Fruit fly (Drosophila melanogaster) whole organism, embryonic: ENCODE data around the gene Polr1D.

Experiments used
- CG11085 ChIP-seq: fragments of 200-800 bp; sonication (Bioruptor generic); IDR thresholded peaks from 2 replicates; pipeline ENCODE4 v1.3.6; 2022; ENCODE audit warnings: missing biosample characterization, missing genetic modification characterization
- CG11723 ChIP-seq: fragments of 200-800 bp; sonication (Bioruptor generic); optimal IDR thresholded peaks from 2 replicates; lab custom pipeline; 2017; ENCODE audit warnings: missing biosample characterization, mild to moderate bottlenecking, missing genetic modification characterization
- CG12219 ChIP-seq: fragments of 200-800 bp; sonication (Bioruptor generic); optimal IDR thresholded peaks from 3 replicates; lab custom pipeline; 2018; ENCODE audit warnings: missing biosample characterization, mild to moderate bottlenecking, missing genetic modification characterization
- CG12769 ChIP-seq: fragments of 200-800 bp; sonication (Bioruptor generic); optimal IDR thresholded peaks from 2 replicates; lab custom pipeline; 2019; ENCODE audit warnings: missing biosample characterization, mild to moderate bottlenecking, missing genetic modification characterization, moderate library complexity
- CG13296 ChIP-seq: fragments of 200-800 bp; sonication (Bioruptor generic); optimal IDR thresholded peaks from 3 replicates; lab custom pipeline; 2018; ENCODE audit warnings: missing biosample characterization, mild to moderate bottlenecking, missing genetic modification characterization
- CG14441 ChIP-seq: fragments of 200-800 bp; sonication (Bioruptor generic); IDR thresholded peaks from 2 replicates; pipeline ENCODE4 v1.3.6; 2022; ENCODE audit warnings: missing biosample characterization, missing genetic modification characterization
- CG1529 ChIP-seq: fragments of 200-800 bp; sonication (Bioruptor generic); optimal IDR thresholded peaks from 3 replicates; lab custom pipeline; 2018; ENCODE audit warnings: missing biosample characterization, missing genetic modification characterization
- CG1602 ChIP-seq: fragments of 200-800 bp; sonication (Bioruptor generic); optimal IDR thresholded peaks from 3 replicates; lab custom pipeline; 2016; ENCODE audit warnings: missing biosample characterization, missing genetic modification characterization
- CG17802 ChIP-seq: fragments of 200-800 bp; sonication (Bioruptor generic); optimal IDR thresholded peaks from 2 replicates; lab custom pipeline; 2018; ENCODE audit warnings: missing biosample characterization, mild to moderate bottlenecking, missing genetic modification characterization, moderate library complexity
- CG18764 ChIP-seq: fragments of 200-800 bp; sonication (Bioruptor generic); optimal IDR thresholded peaks from 3 replicates; lab custom pipeline; 2016; ENCODE audit warnings: missing biosample characterization, missing genetic modification characterization
- CG32767 ChIP-seq: fragments of 200-800 bp; sonication (Bioruptor generic); IDR thresholded peaks from 2 replicates; pipeline ENCODE4 v1.3.6; 2022; ENCODE audit warnings: missing biosample characterization, missing genetic modification characterization
- CG4730 ChIP-seq: fragments of 200-800 bp; sonication (Bioruptor generic); IDR thresholded peaks from 2 replicates; pipeline ENCODE4 v1.3.6; 2022; ENCODE audit warnings: missing biosample characterization, missing genetic modification characterization
- CG6654 ChIP-seq: fragments of 200-800 bp; sonication (Bioruptor generic); optimal IDR thresholded peaks from 2 replicates; lab custom pipeline; 2017; ENCODE audit warnings: missing biosample characterization, mild to moderate bottlenecking, missing genetic modification characterization
- CG7839 ChIP-seq: fragments of 200-800 bp; sonication (Bioruptor generic); optimal IDR thresholded peaks from 3 replicates; lab custom pipeline; 2018; ENCODE audit warnings: missing biosample characterization, mild to moderate bottlenecking, missing genetic modification characterization, moderate library complexity
- CG8359 ChIP-seq: fragments of 200-800 bp; sonication (Bioruptor generic); optimal IDR thresholded peaks from 2 replicates; lab custom pipeline; 2017; ENCODE audit warnings: missing biosample characterization, mild to moderate bottlenecking, missing genetic modification characterization, borderline replicate concordance
- Dip2 ChIP-seq: fragments of 200-800 bp; sonication (Bioruptor generic); IDR thresholded peaks from 2 replicates; pipeline ENCODE4 v1.3.6; 2022; ENCODE audit warnings: missing biosample characterization, missing genetic modification characterization
- E2f2 ChIP-seq: fragments of 200-800 bp; sonication (Bioruptor generic); IDR thresholded peaks from 2 replicates; pipeline ENCODE4 v1.3.6; 2022; ENCODE audit warnings: missing biosample characterization, missing genetic modification characterization
- Elba2 ChIP-seq: fragments of 200-800 bp; sonication (Bioruptor generic); optimal IDR thresholded peaks from 3 replicates; lab custom pipeline; 2016; ENCODE audit warnings: missing biosample characterization, missing genetic modification characterization
- GATAe ChIP-seq: fragments of 200-800 bp; sonication (Bioruptor generic); conservative IDR thresholded peaks from 2 replicates; pipeline ENCODE4 v1.3.6; 2022; ENCODE audit warnings: missing biosample characterization, missing genetic modification characterization
- H15 ChIP-seq: fragments of 200-800 bp; sonication (Bioruptor generic); IDR thresholded peaks from 3 replicates; pipeline ENCODE4 v1.3.6; 2022; ENCODE audit warnings: missing biosample characterization, missing genetic modification characterization
- Hr39 ChIP-seq: fragments of >200 bp; optimal IDR thresholded peaks from 2 replicates; lab custom pipeline; 2017
- Jarid2 ChIP-seq: fragments of 200-800 bp; sonication (Bioruptor generic); optimal IDR thresholded peaks from 3 replicates; lab custom pipeline; 2017; ENCODE audit warnings: mild to moderate bottlenecking, missing biosample characterization, missing genetic modification reagents, missing genetic modification characterization
- Kr ChIP-seq: fragments of 200-800 bp; sonication (Bioruptor generic); optimal IDR thresholded peaks from 2 replicates; lab custom pipeline; 2017; ENCODE audit warnings: missing biosample characterization, mild to moderate bottlenecking, missing genetic modification characterization
- Mad ChIP-seq: fragments of 200-800 bp; sonication (Bioruptor generic); optimal IDR thresholded peaks from 2 replicates; lab custom pipeline; 2016; ENCODE audit warnings: missing biosample characterization, missing genetic modification characterization
- Max ChIP-seq: fragments of 200-800 bp; sonication (Bioruptor generic); optimal IDR thresholded peaks from 2 replicates; lab custom pipeline; 2016; ENCODE audit warnings: missing biosample characterization, mild to moderate bottlenecking, missing genetic modification characterization
- Neu2 ChIP-seq: fragments of 200-800 bp; sonication (Bioruptor generic); optimal IDR thresholded peaks from 3 replicates; lab custom pipeline; 2016; ENCODE audit warnings: missing biosample characterization, missing genetic modification characterization, borderline replicate concordance
- Scr ChIP-seq: fragments of 200-800 bp; sonication (Bioruptor generic); IDR thresholded peaks from 2 replicates; pipeline ENCODE4 v1.3.6; 2022; ENCODE audit warnings: missing biosample characterization, missing genetic modification characterization; ENCODE audit not compliant: partially characterized antibody
- Ssrp ChIP-seq: fragments of 200-800 bp; sonication (Bioruptor generic); optimal IDR thresholded peaks from 2 replicates; lab custom pipeline; 2018; ENCODE audit warnings: missing biosample characterization, mild to moderate bottlenecking, missing genetic modification characterization, moderate library complexity
- amos ChIP-seq: fragments of 200-800 bp; sonication (Bioruptor generic); IDR thresholded peaks from 2 replicates; pipeline ENCODE4 v1.3.6; 2022; ENCODE audit warnings: missing biosample characterization, missing genetic modification characterization; ENCODE audit not compliant: partially characterized antibody
- bigmax ChIP-seq: fragments of 200-800 bp; sonication (Bioruptor generic); optimal IDR thresholded peaks from 2 replicates; lab custom pipeline; 2018; ENCODE audit warnings: missing biosample characterization, mild to moderate bottlenecking, missing genetic modification characterization
- corto ChIP-seq: fragments of 200-800 bp; sonication (Bioruptor generic); optimal IDR thresholded peaks from 2 replicates; lab custom pipeline; 2016; ENCODE audit warnings: missing biosample characterization, mild to moderate bottlenecking, missing genetic modification characterization, moderate library complexity
- fd3F ChIP-seq: fragments of 200-800 bp; sonication (Bioruptor generic); optimal IDR thresholded peaks from 2 replicates; lab custom pipeline; 2018; ENCODE audit warnings: missing biosample characterization, mild to moderate bottlenecking, missing genetic modification characterization, moderate library complexity
- ftz-f1 ChIP-seq: fragments of 200-800 bp; sonication (Bioruptor generic); optimal IDR thresholded peaks from 2 replicates; lab custom pipeline; 2016; ENCODE audit warnings: missing biosample characterization, missing genetic modification characterization
- gem ChIP-seq: fragments of 200-800 bp; sonication (Bioruptor generic); optimal IDR thresholded peaks from 2 replicates; lab custom pipeline; 2019; ENCODE audit warnings: missing biosample characterization, mild to moderate bottlenecking, missing genetic modification characterization, moderate library complexity
- grn ChIP-seq: fragments of 200-800 bp; sonication (Bioruptor generic); optimal IDR thresholded peaks from 3 replicates; lab custom pipeline; 2017; ENCODE audit warnings: missing biosample characterization, missing genetic modification characterization
- hb ChIP-seq: fragments of 200-800 bp; sonication (Bioruptor generic); IDR thresholded peaks from 3 replicates; pipeline ENCODE4 v1.3.6; 2022; ENCODE audit warnings: missing biosample characterization, missing genetic modification characterization; ENCODE audit not compliant: partially characterized antibody
- her ChIP-seq: fragments of 200-800 bp; sonication (Bioruptor generic); optimal IDR thresholded peaks from 2 replicates; lab custom pipeline; 2016; ENCODE audit warnings: missing biosample characterization, missing genetic modification characterization
- hkb ChIP-seq, 2 experiments: fragments of 200-800 bp in 1 of 2; fragments of >200 bp in 1 of 2; sonication (Bioruptor generic) in 1 of 2; IDR thresholded peaks in 1 of 2; optimal IDR thresholded peaks in 1 of 2; 2 replicates each; pipeline versions ENCODE4 v1.3.6 to Lab custom; 2017 to 2022; ENCODE audit warnings: missing biosample characterization in 1 of 2, missing genetic modification characterization in 1 of 2
- jigr1 ChIP-seq: fragments of 200-800 bp; sonication (Bioruptor generic); IDR thresholded peaks from 3 replicates; pipeline ENCODE4 v1.3.6; 2022; ENCODE audit warnings: missing biosample characterization, missing genetic modification characterization
- ken ChIP-seq: fragments of 200-800 bp; sonication (Bioruptor generic); IDR thresholded peaks from 3 replicates; pipeline ENCODE4 v1.3.6; 2022; ENCODE audit warnings: missing biosample characterization, missing genetic modification characterization
- knrl ChIP-seq: fragments of 200-800 bp; sonication (Bioruptor generic); IDR thresholded peaks from 3 replicates; pipeline ENCODE4 v1.3.6; 2022; ENCODE audit warnings: missing biosample characterization, missing genetic modification characterization; ENCODE audit not compliant: partially characterized antibody
- prd ChIP-seq, 3 experiments: fragments of >200 bp in 2 of 3; fragments of 200-800 bp in 1 of 3; sonication (Bioruptor generic) in 1 of 3; optimal IDR thresholded peaks in 2 of 3; IDR thresholded peaks in 1 of 3; 2 replicates in 2 of 3; 3 replicates in 1 of 3; pipeline versions ENCODE4 v1.3.6 to Lab custom; 2017 to 2022; ENCODE audit warnings: missing biosample characterization in 1 of 3, missing genetic modification characterization in 1 of 3
- pum ChIP-seq: fragments of 200-800 bp; sonication (Bioruptor generic); optimal IDR thresholded peaks from 2 replicates; lab custom pipeline; 2016; ENCODE audit warnings: missing biosample characterization, missing genetic modification characterization
- run ChIP-seq: fragments of 200-800 bp; sonication (Bioruptor generic); optimal IDR thresholded peaks from 3 replicates; lab custom pipeline; 2018; ENCODE audit warnings: missing biosample characterization, mild to moderate bottlenecking, missing genetic modification characterization
- salm ChIP-seq: fragments of 200-800 bp; sonication (Bioruptor generic); optimal IDR thresholded peaks from 2 replicates; lab custom pipeline; 2018; ENCODE audit warnings: missing biosample characterization, mild to moderate bottlenecking, missing genetic modification characterization
- sisA ChIP-seq: fragments of 200-800 bp; sonication (Bioruptor generic); IDR thresholded peaks from 2 replicates; pipeline ENCODE4 v1.3.6; 2022; ENCODE audit warnings: missing biosample characterization, missing genetic modification characterization
- toy ChIP-seq: fragments of 200-800 bp; sonication (Bioruptor generic); IDR thresholded peaks from 2 replicates; pipeline ENCODE4 v1.3.6; 2022; ENCODE audit warnings: missing biosample characterization, missing genetic modification characterization
- trh ChIP-seq: fragments of 200-800 bp; sonication (Bioruptor generic); optimal IDR thresholded peaks from 2 replicates; lab custom pipeline; 2016; ENCODE audit warnings: missing biosample characterization, missing genetic modification characterization
- vnd ChIP-seq: fragments of 200-800 bp; sonication (Bioruptor generic); IDR thresholded peaks from 3 replicates; pipeline ENCODE4 v1.3.6; 2022; ENCODE audit warnings: missing biosample characterization, missing genetic modification characterization; ENCODE audit not compliant: partially characterized antibody
- wdn ChIP-seq: fragments of 200-800 bp; sonication (Bioruptor generic); IDR thresholded peaks from 2 replicates; pipeline ENCODE4 v1.3.6; 2022; ENCODE audit warnings: missing biosample characterization, missing genetic modification characterization

Gene Polr1D

dm6 chr2L:19120984-19121383 lies 14.0 kb downstream of the Polr1D start (continued):
- TF ChIP-seq bigmax (no peak), E2f2 (GFP tag; lab: Robert Waterston, UW) (no peak), CG17802 (tag; lab: Kevin White, UChicago) (no peak), toy (no peak), her (GFP tag; lab: Kevin White, UChicago) (no peak), grn (GFP tag; lab: Kevin White, UChicago) (no peak), prd (optimal IDR thresholded peaks at IDR 0.05; lab: Kevin White, UChicago) (no peak), prd (GFP tag; IDR thresholded peaks at IDR 0.05; lab: Robert Waterston, UW) (peak; percentile 55; the same call in 2 of the 3 replicates), GATAe (GFP tag; lab: Robert Waterston, UW) (no peak), Scr (GFP tag; lab: Robert Waterston, UW) (no peak), Neu2 (GFP tag; lab: Kevin White, UChicago) (no peak), Max (GFP tag; lab: Kevin White, UChicago) (peak; percentile 9), wdn (no peak), CG7839 (tag; lab: Kevin White, UChicago) (peak; percentile 51), corto (GFP tag; lab: Kevin White, UChicago) (no peak), Mad (GFP tag; lab: Kevin White, UChicago) (no peak), fd3F (no peak), CG12769 (tag; lab: Kevin White, UChicago) (no peak), H15 (GFP tag; lab: Robert Waterston, UW) (no peak), CG1529 (GFP tag; lab: Kevin White, UChicago) (no peak), vnd (GFP tag; lab: Robert Waterston, UW) (no peak), Hr39 (lab: Kevin White, UChicago) (no peak), CG4730 (GFP tag; lab: Robert Waterston, UW) (no peak), CG12219 (no peak), CG14441 (GFP tag; lab: Robert Waterston, UW) (0 out of 2 replicates have a peak, but pooled peaks have one; percentile 19), Kr (GFP tag; lab: Kevin White, UChicago) (no peak), gem (tag; lab: Kevin White, UChicago) (no peak), jigr1 (GFP tag; lab: Robert Waterston, UW) (no peak), CG32767 (no peak), amos (GFP tag; lab: Robert Waterston, UW) (no peak), Ssrp (tag; lab: Kevin White, UChicago) (peak; percentile 62), CG6654 (GFP tag; lab: Kevin White, UChicago) (no peak), run (no peak), hkb (optimal IDR thresholded peaks at IDR 0.05; lab: Kevin White, UChicago) (no peak), hkb (GFP tag; IDR thresholded peaks at IDR 0.05; lab: Robert Waterston, UW) (peak; percentile 17; the same call in 1 of the 2 replicates), sisA (GFP tag; lab: Robert Waterston, UW) (0 out of 2 replicates have a peak, but pooled peaks have one; percentile 9), trh (GFP tag; lab: Kevin White, UChicago) (no peak), knrl (GFP tag; lab: Robert Waterston, UW) (no peak), CG1602 (peak; percentile 51), hb (GFP tag; lab: Robert Waterston, UW) (no peak), Elba2 (GFP tag; lab: Kevin White, UChicago) (no peak), CG8359 (GFP tag; lab: Kevin White, UChicago) (no peak), Jarid2 (GFP tag; lab: Kevin White, UChicago) (peak; percentile 13), CG11723 (GFP tag; lab: Kevin White, UChicago) (peak; percentile 5), Dip2 (GFP tag; lab: Robert Waterston, UW) (no peak), ftz-f1 (GFP tag; lab: Kevin White, UChicago) (no peak), CG18764 (peak; percentile 2), pum (no peak), salm (tag; lab: Kevin White, UChicago) (no peak), CG11085 (GFP tag; lab: Robert Waterston, UW) (no peak), ken (GFP tag; lab: Robert Waterston, UW) (no peak), CG13296 (GFP tag; lab: Kevin White, UChicago) (no peak)
